Worm (Caenorhabditis elegans) whole organism, midembryonic: ENCODE measurements around the gene gro-1.

Experiments used
- T22C8.4 ChIP-seq: fragments of 200-800 bp; sonication (Bioruptor generic); IDR thresholded peaks from 2 replicates; pipeline ENCODE4 v1.3.6; 2022; ENCODE audit warnings: missing genetic modification characterization, missing compliant biosample characterization
- cog-1 ChIP-seq: sonication (generic microtip); optimal IDR thresholded peaks from 2 replicates; lab custom pipeline; 2016; ENCODE audit warnings: missing genetic modification characterization, missing compliant biosample characterization
- flt-1 ChIP-seq: fragments of 200-800 bp; sonication (Bioruptor generic); IDR thresholded peaks from 2 replicates; pipeline ENCODE4 v1.3.6; 2022; ENCODE audit warnings: missing genetic modification characterization, missing compliant biosample characterization
- med-1 ChIP-seq: sonication (generic microtip); optimal IDR thresholded peaks from 2 replicates; lab custom pipeline; 2017; ENCODE audit warnings: missing genetic modification characterization, mild to moderate bottlenecking, missing compliant biosample characterization, antibody characterized with exemption, missing genetic modification reagents; ENCODE audit not compliant: insufficient read depth
- ref-1 ChIP-seq: fragments of 200-800 bp; sonication (Bioruptor generic); conservative IDR thresholded peaks from 2 replicates; pipeline ENCODE4 v1.3.6; 2022; ENCODE audit warnings: missing genetic modification reagents, missing genetic modification characterization, missing compliant biosample characterization
- tab-1 ChIP-seq: fragments of 200-800 bp; sonication (Bioruptor generic); IDR thresholded peaks from 2 replicates; pipeline ENCODE4 v1.3.6; 2022; ENCODE audit warnings: missing genetic modification characterization, missing compliant biosample characterization
- ztf-23 ChIP-seq: fragments of 200-800 bp; sonication (Bioruptor generic); IDR thresholded peaks from 2 replicates; pipeline ENCODE4 v1.3.6; 2022; ENCODE audit warnings: missing genetic modification reagents, missing genetic modification characterization, missing compliant biosample characterization

ce11 chrIII:5274715-5275355 lies 9.9 kb downstream of the gro-1 start, which contains the start of the genes daf-41 and toc-1:
- TF ChIP-seq flt-1 (GFP tag; lab: Robert Waterston, UW) (no peak), med-1 (GFP tag; lab: Kevin White, UChicago) (no peak), T22C8.4 (no peak), ztf-23 (GFP tag; lab: Robert Waterston, UW) (no peak), cog-1 (tag; lab: Kevin White, UChicago) (no peak), ref-1 (GFP tag; lab: Robert Waterston, UW) (no peak), tab-1 (no peak)
